Fruit fly (Drosophila melanogaster) whole organism, prepupa: ENCODE results near the gene CG11693.

Source experiments
- CG6854 ChIP-seq: fragments of 200-800 bp; sonication (Bioruptor generic); optimal IDR thresholded peaks from 2 replicates; lab custom pipeline; 2017; ENCODE audit warnings: missing biosample characterization, mild to moderate bottlenecking, missing genetic modification characterization
- Gug ChIP-seq: fragments of 200-800 bp; sonication (Bioruptor generic); IDR thresholded peaks from 2 replicates; pipeline ENCODE4 v1.3.6; 2022; ENCODE audit warnings: missing biosample characterization, missing genetic modification characterization

DNA sequence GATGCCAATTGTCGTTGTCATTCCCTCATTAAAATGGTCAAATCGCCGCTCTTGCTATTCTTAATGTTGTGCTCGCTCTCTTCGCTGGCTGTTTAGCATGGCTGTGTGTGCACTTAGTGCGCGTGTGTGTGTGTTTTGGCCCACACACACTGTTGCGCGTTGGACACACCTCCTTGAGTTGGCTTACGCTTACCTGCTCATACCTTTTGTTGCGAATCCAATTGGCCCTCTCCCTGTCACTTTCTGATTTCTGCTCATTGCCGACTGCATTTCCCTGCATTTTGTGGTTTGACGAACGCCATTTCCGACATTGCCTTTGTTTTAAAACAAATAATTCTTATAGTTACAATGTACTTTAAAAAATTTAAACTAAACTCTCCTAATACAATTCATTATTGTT, 24.4 kb upstream of the CG11693 start:
- TF ChIP-seq Gug (GFP tag; lab: Robert Waterston, UW) (no peak), CG6854 (GFP tag; lab: Kevin White, UChicago) (no peak)
